Fruit fly (Drosophila melanogaster) whole organism, pupa: Measurements from ENCODE around the gene CG13282.

Experiments used
- CG10348 ChIP-seq: fragments of 200-800 bp; sonication (Bioruptor generic); IDR thresholded peaks from 2 replicates; pipeline ENCODE4 v1.3.6; 2022; ENCODE audit warnings: missing biosample characterization, missing genetic modification characterization
- CG14655 ChIP-seq: fragments of 200-800 bp; sonication (Bioruptor generic); optimal IDR thresholded peaks from 3 replicates; lab custom pipeline; 2017; ENCODE audit warnings: mild to moderate bottlenecking, missing biosample characterization, missing genetic modification reagents, missing genetic modification characterization
- CG32121 ChIP-seq: fragments of 200-800 bp; sonication (Bioruptor generic); IDR thresholded peaks from 2 replicates; pipeline ENCODE4 v1.3.6; 2022; ENCODE audit warnings: missing biosample characterization, missing genetic modification characterization
- CG4496 ChIP-seq: fragments of 200-800 bp; sonication (Bioruptor generic); IDR thresholded peaks from 3 replicates; pipeline ENCODE4 v1.3.6; 2022; ENCODE audit warnings: missing biosample characterization, missing genetic modification characterization
- CG8301 ChIP-seq: fragments of 200-800 bp; sonication (Bioruptor generic); optimal IDR thresholded peaks from 2 replicates; lab custom pipeline; 2018; ENCODE audit warnings: missing biosample characterization, mild to moderate bottlenecking, missing genetic modification characterization
- EcR ChIP-seq: fragments of 200-800 bp; sonication (Bioruptor generic); optimal IDR thresholded peaks from 3 replicates; lab custom pipeline; 2019; ENCODE audit warnings: missing biosample characterization, missing genetic modification characterization, mild to moderate bottlenecking, moderate library complexity, missing genetic modification reagents
- Ets98B ChIP-seq: fragments of 200-800 bp; sonication (Bioruptor generic); IDR thresholded peaks from 2 replicates; pipeline ENCODE4 v1.3.6; 2022; ENCODE audit warnings: missing biosample characterization, missing genetic modification characterization
- Pif1A ChIP-seq: fragments of 200-800 bp; sonication (Bioruptor generic); optimal IDR thresholded peaks from 3 replicates; lab custom pipeline; 2016; ENCODE audit warnings: missing biosample characterization, missing genetic modification characterization
- Pif1B ChIP-seq: fragments of 200-800 bp; sonication (Bioruptor generic); optimal IDR thresholded peaks from 3 replicates; lab custom pipeline; 2016; ENCODE audit warnings: missing biosample characterization, missing genetic modification characterization
- fd96Ca ChIP-seq: fragments of 200-800 bp; sonication (Bioruptor generic); IDR thresholded peaks from 3 replicates; pipeline ENCODE4 v1.3.6; 2022; ENCODE audit warnings: missing biosample characterization, missing genetic modification characterization
- gl ChIP-seq: fragments of 200-800 bp; sonication (Bioruptor generic); optimal IDR thresholded peaks from 2 replicates; lab custom pipeline; 2018; ENCODE audit warnings: missing biosample characterization, mild to moderate bottlenecking, missing genetic modification characterization

DNA sequence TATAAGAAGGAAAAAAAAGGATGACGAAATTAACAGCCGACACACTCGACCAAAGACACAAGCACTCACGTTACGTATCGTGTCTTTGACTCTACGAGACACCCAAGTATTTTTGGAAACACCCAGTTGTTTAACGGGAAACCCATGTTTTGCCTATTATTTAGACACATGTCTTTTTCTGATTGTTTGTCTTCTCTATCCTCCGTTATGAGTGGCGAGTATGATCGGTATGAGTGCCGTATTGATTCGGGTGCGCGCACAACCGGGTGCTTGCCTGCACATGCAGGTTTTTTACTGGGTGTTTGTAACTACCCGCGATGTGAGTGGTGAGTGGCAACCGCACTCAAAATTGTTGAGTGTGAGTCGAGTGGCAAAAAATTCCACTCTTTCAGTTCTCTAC, 24.8 kb upstream of the CG13282 start:
- TF ChIP-seq Ets98B (GFP tag; lab: Robert Waterston, UW) (no peak), CG4496 (GFP tag; lab: Robert Waterston, UW) (no peak), Pif1B (GFP tag; lab: Kevin White, UChicago) (no peak), fd96Ca (GFP tag; lab: Robert Waterston, UW) (no peak), CG32121 (GFP tag; lab: Robert Waterston, UW) (no peak), CG14655 (GFP tag; lab: Kevin White, UChicago) (no peak), EcR (GFP tag; lab: Kevin White, UChicago) (no peak), gl (tag; lab: Kevin White, UChicago) (no peak), Pif1A (no peak), CG10348 (no peak), CG8301 (tag; lab: Kevin White, UChicago) (no peak)
